Worm (Caenorhabditis elegans): Measurements from ENCODE around the gene nhr-94.

nhr-94 gene

ce11 chrV:7686189-7686588 is at the start of gene nhr-94, which contains the start of gene nhr-152:
TSS of gene nhr-94 (minus strand) at chrV:7686335.
TSS of gene nhr-152 (plus strand) at chrV:7686350.
- no peak for TF ChIP-seq W03F9.2 (tag; optimal IDR thresholded peaks at IDR 0.05)
- TF ChIP-seq dao-5 (tag; optimal IDR thresholded peaks at IDR 0.05): no peak
- TF ChIP-seq him-1 (tag; optimal IDR thresholded peaks at IDR 0.05): no peak

DNA sequence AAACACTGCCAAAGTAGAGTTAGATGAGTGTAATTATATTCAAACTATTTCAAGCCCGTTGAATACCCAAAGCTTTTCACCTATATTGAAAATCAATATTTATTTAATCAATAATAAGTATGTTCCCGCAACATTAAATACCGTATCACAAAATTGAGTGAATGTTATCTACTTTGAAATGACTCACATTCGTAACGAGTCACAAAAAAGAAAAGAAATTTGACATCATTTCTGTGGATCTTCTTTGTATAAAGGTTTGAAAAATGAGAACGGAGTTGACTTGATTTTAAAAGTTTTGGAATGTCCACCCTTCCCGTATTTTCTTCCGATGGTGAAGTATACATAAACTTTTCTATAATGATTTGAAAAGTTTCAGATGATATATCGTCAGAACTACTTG is 49.2 kb upstream of the nhr-94 start, which contains the start of gene srr-10:
Gene srr-10, plus strand, starts transcription at position 301 of the 400 bp plus-strand sequence.
- no peak for TF ChIP-seq him-1 (tag; optimal IDR thresholded peaks at IDR 0.05)
- no peak for TF ChIP-seq W03F9.2 (tag; optimal IDR thresholded peaks at IDR 0.05)
- no peak for TF ChIP-seq dao-5 (tag; optimal IDR thresholded peaks at IDR 0.05)

- TF ChIP-seq dao-5 (tag; optimal IDR thresholded peaks at IDR 0.05) (no peak), him-1 (tag; optimal IDR thresholded peaks at IDR 0.05) (peak; percentile 29)
These were observed 48.8 kb upstream of the nhr-94 start, which contains the start of gene clic-1 for ce11 chrV:7734909-7735308. TSS of gene clic-1 (minus strand) at chrV:7734911.

DNA sequence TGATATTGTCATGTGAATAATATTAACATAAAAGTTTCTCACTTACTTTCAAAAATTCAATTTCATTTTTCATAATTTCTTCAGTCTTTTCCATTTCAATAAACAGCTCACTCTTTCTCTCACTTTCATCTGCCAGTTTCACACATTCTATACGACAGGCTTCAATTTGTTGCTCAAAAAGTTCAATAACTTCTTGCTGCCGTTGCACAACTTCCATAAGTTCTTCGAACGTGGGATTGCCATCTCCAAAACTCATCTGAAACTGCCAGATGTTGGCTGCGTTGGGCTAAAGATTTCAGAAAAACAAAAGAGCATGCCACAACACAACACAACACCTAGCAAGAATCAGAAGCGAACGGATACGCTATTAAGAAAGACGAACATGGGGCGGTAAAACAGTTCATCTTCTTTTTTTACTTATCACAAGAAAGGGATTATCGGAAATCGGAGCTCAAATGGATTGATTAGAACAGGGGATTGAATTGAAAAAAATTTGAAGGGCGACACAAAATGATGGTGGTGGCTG is 47.2 kb upstream of the nhr-94 start:
- no peak for TF ChIP-seq W03F9.2 (tag; optimal IDR thresholded peaks at IDR 0.05)
- TF ChIP-seq dao-5 (tag; optimal IDR thresholded peaks at IDR 0.05): no peak
- TF ChIP-seq him-1 (tag; optimal IDR thresholded peaks at IDR 0.05): no peak

ce11 chrV:7730488-7730887 is 44.4 kb upstream of the nhr-94 start:
- TF ChIP-seq W03F9.2 (tag; optimal IDR thresholded peaks at IDR 0.05) (no peak), him-1 (tag; optimal IDR thresholded peaks at IDR 0.05) (no peak), dao-5 (tag; optimal IDR thresholded peaks at IDR 0.05) (no peak)

ce11 chrV:7728679-7729027 is 42.5 kb upstream of the nhr-94 start, which contains the start of gene Y97E10C.1:
TSS of gene Y97E10C.1 (plus strand) at chrV:7728879.
- TF ChIP-seq W03F9.2 (tag; optimal IDR thresholded peaks at IDR 0.05): no peak
- no peak for TF ChIP-seq him-1 (tag; optimal IDR thresholded peaks at IDR 0.05)
- TF ChIP-seq dao-5 (tag; optimal IDR thresholded peaks at IDR 0.05): no peak

ce11 chrV:7728003-7728678 is 42.0 kb upstream of the nhr-94 start:
- TF ChIP-seq him-1 (tag; optimal IDR thresholded peaks at IDR 0.05) (peak; percentile 87), W03F9.2 (tag; optimal IDR thresholded peaks at IDR 0.05) (no peak), dao-5 (tag; optimal IDR thresholded peaks at IDR 0.05) (no peak)

DNA sequence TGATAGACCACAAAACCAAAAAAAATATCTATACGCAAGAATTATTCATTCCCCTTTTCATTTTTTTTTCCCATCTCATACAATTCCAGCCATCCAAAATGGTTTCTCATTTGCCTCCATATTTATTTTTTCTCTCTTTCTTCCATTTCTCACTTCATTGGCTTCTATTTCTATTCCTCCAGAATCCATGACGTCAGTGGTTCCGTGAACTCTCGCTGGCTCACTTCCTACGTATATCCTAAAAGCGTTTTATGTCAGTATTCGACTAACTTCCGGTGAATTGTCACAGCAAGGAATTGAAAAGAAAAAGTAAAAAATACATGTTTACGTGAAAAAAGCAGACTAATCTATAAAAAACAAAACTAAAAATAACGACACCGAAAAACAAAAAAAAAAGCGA is 40.8 kb upstream of the nhr-94 start:
- TF ChIP-seq dao-5 (tag; optimal IDR thresholded peaks at IDR 0.05) (no peak), W03F9.2 (tag; optimal IDR thresholded peaks at IDR 0.05) (no peak), him-1 (tag; optimal IDR thresholded peaks at IDR 0.05) (no peak)

DNA sequence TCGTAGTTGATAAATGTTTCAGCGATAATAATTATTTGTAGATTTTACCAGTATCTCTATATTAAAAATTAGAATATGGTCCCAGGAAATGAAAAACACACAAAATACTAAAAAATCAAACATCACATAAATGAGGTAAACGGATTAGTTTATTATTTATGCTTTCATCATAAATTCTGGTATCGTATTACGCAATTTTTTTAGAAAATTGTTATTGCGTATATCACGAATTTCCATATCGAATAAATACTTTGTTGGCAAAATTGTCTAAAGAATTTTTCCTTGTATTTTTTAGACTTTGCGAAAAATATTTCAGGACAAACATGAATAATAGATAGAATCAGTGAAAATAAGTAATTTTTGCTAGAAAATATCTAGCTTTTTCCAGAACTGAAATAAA is 40.1 kb upstream of the nhr-94 start:
- TF ChIP-seq dao-5 (tag; optimal IDR thresholded peaks at IDR 0.05) (no peak), W03F9.2 (tag; optimal IDR thresholded peaks at IDR 0.05) (no peak), him-1 (tag; optimal IDR thresholded peaks at IDR 0.05) (no peak)

ce11 chrV:7723967-7724544 is 37.9 kb upstream of the nhr-94 start, which contains the start of the genes ZK105.6 and ZK105.8:
TSS of gene ZK105.6 (minus strand) at chrV:7724067.
TSS of gene ZK105.8 (plus strand) at chrV:7724494.
- TF ChIP-seq him-1 (tag; optimal IDR thresholded peaks at IDR 0.05) (no peak), W03F9.2 (tag; optimal IDR thresholded peaks at IDR 0.05) (no peak), dao-5 (tag; optimal IDR thresholded peaks at IDR 0.05) (no peak)

DNA sequence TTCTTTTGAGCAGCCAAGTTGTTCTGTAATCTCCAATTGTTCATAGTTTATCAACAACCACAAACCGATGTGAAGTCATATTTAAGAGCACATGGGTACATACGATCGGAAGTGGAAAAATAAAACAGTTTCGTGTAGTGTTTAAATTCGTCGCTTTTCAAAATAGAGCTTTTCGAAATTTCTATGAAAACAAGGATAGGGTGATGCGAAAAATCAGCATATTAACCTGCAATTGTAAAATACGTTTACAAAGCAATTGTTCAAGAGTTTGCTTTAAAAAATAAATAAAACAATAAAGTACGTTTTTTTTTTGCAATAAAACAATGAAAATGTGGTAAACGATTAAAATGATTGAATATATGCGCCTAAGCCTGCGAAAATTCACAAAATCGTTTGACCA is 35.8 kb upstream of the nhr-94 start, which contains the start of gene ZK105.14:
Gene ZK105.14, minus strand, starts transcription at position 101 of the 400 bp plus-strand sequence.
- no peak for TF ChIP-seq dao-5 (tag; optimal IDR thresholded peaks at IDR 0.05)
- no peak for TF ChIP-seq W03F9.2 (tag; optimal IDR thresholded peaks at IDR 0.05)
- no peak for TF ChIP-seq him-1 (tag; optimal IDR thresholded peaks at IDR 0.05)

ce11 chrV:7717629-7718028 is 31.5 kb upstream of the nhr-94 start, which contains the start of gene ZK105.5:
TSS of gene ZK105.5 (minus strand) at chrV:7717729.
- TF ChIP-seq W03F9.2 (tag; optimal IDR thresholded peaks at IDR 0.05) (no peak), him-1 (tag; optimal IDR thresholded peaks at IDR 0.05) (no peak), dao-5 (tag; optimal IDR thresholded peaks at IDR 0.05) (no peak)

- TF ChIP-seq W03F9.2 (tag; optimal IDR thresholded peaks at IDR 0.05) (no peak), dao-5 (tag; optimal IDR thresholded peaks at IDR 0.05) (no peak), him-1 (tag; optimal IDR thresholded peaks at IDR 0.05) (no peak)
These were observed 29.9 kb upstream of the nhr-94 start, which contains the start of gene ZK105.12 for ce11 chrV:7716034-7716433. TSS of gene ZK105.12 (minus strand) at chrV:7716134.

DNA sequence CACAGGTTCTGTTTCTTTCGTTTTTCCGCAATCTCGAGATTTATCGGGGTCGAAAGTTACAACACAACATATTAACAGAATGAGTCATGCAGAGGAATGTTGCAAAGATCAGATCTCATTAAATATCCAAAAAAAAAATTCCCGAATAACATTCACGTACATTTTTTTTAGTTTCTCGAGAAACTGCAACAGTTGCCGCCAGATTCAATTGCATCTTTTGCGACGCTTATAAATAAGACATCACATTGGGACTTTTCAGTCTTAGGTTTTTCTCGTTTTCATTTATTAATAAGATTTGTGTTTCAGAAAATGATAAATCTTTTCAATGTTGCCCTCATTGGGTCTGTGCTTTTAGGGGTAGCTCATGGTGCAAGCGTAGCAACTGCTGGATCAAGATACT is 27.6 kb upstream of the nhr-94 start, which contains the start of gene ZK105.1:
Gene ZK105.1, plus strand, starts transcription at position 301 of the 400 bp plus-strand sequence.
- no peak for TF ChIP-seq dao-5 (tag; optimal IDR thresholded peaks at IDR 0.05)
- TF ChIP-seq him-1 (tag; optimal IDR thresholded peaks at IDR 0.05): no peak
- no peak for TF ChIP-seq W03F9.2 (tag; optimal IDR thresholded peaks at IDR 0.05)

Measured in whole organism, L4/young adult.